Worm (Caenorhabditis elegans) whole organism, L3 larva: ENCODE measurements around the gene C05C12.6.

Experiments
- R02D3.7 ChIP-seq: fragments of 150-350 bp; optimal IDR thresholded peaks from 2 replicates; lab custom pipeline; 2014; ENCODE audit warnings: missing biosample characterization, missing genetic modification characterization
- aly-2 ChIP-seq: fragments of 150-350 bp; optimal IDR thresholded peaks from 2 replicates; lab custom pipeline; 2014; ENCODE audit warnings: missing biosample characterization, missing genetic modification characterization
- ceh-16 ChIP-seq: sonication (generic microtip); optimal IDR thresholded peaks from 2 replicates; lab custom pipeline; 2017; ENCODE audit warnings: missing biosample characterization, missing genetic modification characterization
- daf-12 ChIP-seq: fragments of 150-350 bp; optimal IDR thresholded peaks from 2 replicates; lab custom pipeline; 2014; ENCODE audit warnings: missing biosample characterization, missing genetic modification reagents, missing genetic modification characterization
- egl-27 ChIP-seq: sonication (generic microtip); optimal IDR thresholded peaks from 4 replicates; lab custom pipeline; 2017; ENCODE audit warnings: missing biosample characterization, missing genetic modification reagents, missing genetic modification characterization
- elt-2 ChIP-seq: sonication (generic microtip); optimal IDR thresholded peaks from 2 replicates; lab custom pipeline; 2016; ENCODE audit warnings: missing genetic modification reagents, mild to moderate bottlenecking, missing genetic modification characterization, missing compliant biosample characterization
- elt-3 ChIP-seq, 3 experiments: fragments of 150-350 bp in 1 of 3; sonication (generic microtip) in 2 of 3; optimal IDR thresholded peaks; 2 replicates in 2 of 3; 4 replicates in 1 of 3; lab custom pipeline; 2014 to 2017; ENCODE audit warnings: missing biosample characterization in 3 of 3, missing genetic modification characterization in 3 of 3
- fkh-2 ChIP-seq: fragments of 150-350 bp; optimal IDR thresholded peaks from 2 replicates; lab custom pipeline; 2014; ENCODE audit warnings: missing biosample characterization, missing genetic modification reagents, missing genetic modification characterization
- fos-1 ChIP-seq: fragments of 150-350 bp; optimal IDR thresholded peaks from 2 replicates; lab custom pipeline; 2014; ENCODE audit warnings: missing biosample characterization, missing genetic modification characterization
- hmg-11 ChIP-seq: sonication (generic microtip); optimal IDR thresholded peaks from 2 replicates; lab custom pipeline; 2016; ENCODE audit warnings: missing genetic modification characterization, missing compliant biosample characterization
- jun-1 ChIP-seq: fragments of 150-350 bp; optimal IDR thresholded peaks from 2 replicates; lab custom pipeline; 2014; ENCODE audit warnings: missing biosample characterization, missing genetic modification reagents, missing genetic modification characterization
- lin-15B ChIP-seq: fragments of 150-350 bp; optimal IDR thresholded peaks from 2 replicates; lab custom pipeline; 2014; ENCODE audit warnings: missing biosample characterization, missing genetic modification characterization
- lin-39 ChIP-seq: fragments of 150-350 bp; optimal IDR thresholded peaks from 2 replicates; lab custom pipeline; 2018; ENCODE audit warnings: missing biosample characterization, missing genetic modification reagents, missing genetic modification characterization
- lsy-12 ChIP-seq: sonication (generic microtip); optimal IDR thresholded peaks from 2 replicates; lab custom pipeline; 2016; ENCODE audit warnings: mild to moderate bottlenecking, missing genetic modification characterization, missing compliant biosample characterization
- mml-1 ChIP-seq: fragments of 150-350 bp; sonication (generic microtip); optimal IDR thresholded peaks from 3 replicates; lab custom pipeline; 2014; ENCODE audit warnings: missing biosample characterization, missing genetic modification characterization
- nfya-1 ChIP-seq: sonication (generic microtip); optimal IDR thresholded peaks from 2 replicates; lab custom pipeline; 2017; ENCODE audit warnings: missing genetic modification characterization, mild to moderate bottlenecking, missing compliant biosample characterization, antibody characterized with exemption, moderate library complexity; ENCODE audit not compliant: insufficient read depth
- nhr-11 ChIP-seq: fragments of 150-350 bp; optimal IDR thresholded peaks from 2 replicates; lab custom pipeline; 2014; ENCODE audit warnings: missing biosample characterization, missing genetic modification characterization
- nhr-23 ChIP-seq: fragments of 150-350 bp; optimal IDR thresholded peaks from 2 replicates; lab custom pipeline; 2014; ENCODE audit warnings: missing biosample characterization, missing genetic modification reagents, missing genetic modification characterization
- nhr-25 ChIP-seq: sonication (generic microtip); optimal IDR thresholded peaks from 2 replicates; lab custom pipeline; 2017; ENCODE audit warnings: missing biosample characterization, missing genetic modification characterization
- nhr-28 ChIP-seq: fragments of 150-350 bp; optimal IDR thresholded peaks from 2 replicates; lab custom pipeline; 2014; ENCODE audit warnings: missing biosample characterization, missing genetic modification characterization
- nhr-43 ChIP-seq: sonication (generic microtip); optimal IDR thresholded peaks from 2 replicates; lab custom pipeline; 2016; ENCODE audit warnings: mild to moderate bottlenecking, missing genetic modification characterization, missing compliant biosample characterization; ENCODE audit not compliant: poor library complexity, severe bottlenecking
- nhr-67 ChIP-seq: fragments of 150-350 bp; optimal IDR thresholded peaks from 2 replicates; lab custom pipeline; 2014; ENCODE audit warnings: missing biosample characterization, missing genetic modification characterization
- pqm-1 ChIP-seq: fragments of 150-350 bp; optimal IDR thresholded peaks from 2 replicates; lab custom pipeline; 2017; ENCODE audit warnings: missing biosample characterization, missing genetic modification characterization, inconsistent platforms
- sea-2 ChIP-seq: fragments of 150-350 bp; sonication (generic microtip); optimal IDR thresholded peaks from 4 replicates; lab custom pipeline; 2014; ENCODE audit warnings: missing biosample characterization, missing genetic modification reagents, missing genetic modification characterization
- skn-1 ChIP-seq: fragments of 150-350 bp; optimal IDR thresholded peaks from 2 replicates; lab custom pipeline; 2014; ENCODE audit warnings: missing biosample characterization, missing genetic modification characterization
- snpc-4 ChIP-seq: fragments of 150-350 bp; optimal IDR thresholded peaks from 2 replicates; lab custom pipeline; 2014; ENCODE audit warnings: missing biosample characterization, missing genetic modification characterization
- tbx-2 ChIP-seq: sonication (generic microtip); optimal IDR thresholded peaks from 2 replicates; lab custom pipeline; 2016; ENCODE audit warnings: mild to moderate bottlenecking, missing genetic modification characterization, missing compliant biosample characterization
- unc-39 ChIP-seq: sonication (generic microtip); optimal IDR thresholded peaks from 4 replicates; lab custom pipeline; 2017; ENCODE audit warnings: missing biosample characterization, missing genetic modification characterization
- zag-1 ChIP-seq: fragments of 150-350 bp; optimal IDR thresholded peaks from 2 replicates; lab custom pipeline; 2014; ENCODE audit warnings: missing biosample characterization, missing genetic modification characterization
- ztf-4 ChIP-seq: fragments of 150-350 bp; optimal IDR thresholded peaks from 2 replicates; lab custom pipeline; 2014; ENCODE audit warnings: missing biosample characterization, missing genetic modification characterization

The C05C12.6 gene

DNA sequence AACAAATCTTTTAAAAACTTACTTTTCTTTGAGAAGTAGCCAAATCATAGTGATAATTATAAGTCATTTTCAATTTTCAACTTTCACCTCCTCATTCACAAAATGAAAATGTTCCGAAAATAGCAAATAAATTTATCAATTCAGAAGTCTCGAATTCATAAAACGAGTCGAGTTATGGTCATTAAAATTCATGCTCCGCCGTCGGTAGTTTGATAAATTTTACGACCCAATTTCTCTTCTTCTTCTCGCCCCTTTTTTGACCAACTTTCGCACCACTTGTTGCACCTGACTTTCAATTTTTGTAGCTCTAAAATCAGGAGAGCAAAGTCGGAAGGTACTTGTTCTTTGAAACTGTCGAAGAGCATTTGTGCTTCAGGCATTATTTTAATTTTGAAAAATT is 11.2 kb downstream of the C05C12.6 start, which contains the start of gene best-7:
TSS of gene best-7 (minus strand) at position 239 of the 400 bp plus-strand sequence.
- peak; percentile 53 for TF ChIP-seq elt-2 (tag; lab: Kevin White, UChicago)
- TF ChIP-seq nhr-28, result no peak
- TF ChIP-seq mml-1, result no peak
- no peak for TF ChIP-seq aly-2
- no peak for TF ChIP-seq snpc-4
- no peak for TF ChIP-seq elt-3 (tag; optimal IDR thresholded peaks at IDR 0.05; lab: Kevin White, UChicago)
- TF ChIP-seq fkh-2 (tag; lab: Kevin White, UChicago), result no peak
- TF ChIP-seq pqm-1, result peak; percentile 11
- no peak for TF ChIP-seq hmg-11 (tag; lab: Kevin White, UChicago)
- TF ChIP-seq skn-1 (tag; lab: Kevin White, UChicago), result no peak
- TF ChIP-seq lsy-12 (tag; lab: Kevin White, UChicago), result no peak

DNA sequence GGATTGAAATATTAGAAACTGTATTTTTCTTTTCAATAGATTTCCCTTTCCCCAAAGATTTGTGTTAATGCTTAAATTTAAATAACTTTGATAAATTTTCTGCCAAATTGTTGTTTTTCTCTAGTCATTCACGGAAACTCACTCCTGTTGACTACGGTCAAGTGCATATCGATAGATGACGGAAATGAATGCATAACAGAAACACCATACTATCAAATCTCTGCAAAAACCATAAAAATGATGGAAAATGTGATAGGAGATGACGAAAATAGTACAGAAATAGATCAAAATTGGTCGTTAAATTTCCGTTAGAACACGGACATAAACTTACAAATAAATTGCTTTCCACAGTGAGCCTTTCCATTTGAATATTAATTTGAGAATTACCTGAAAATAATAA is 12.3 kb downstream of the C05C12.6 start:
- no peak for TF ChIP-seq tbx-2 (tag; lab: Kevin White, UChicago)
- peak; percentile 45 for TF ChIP-seq elt-2 (tag; lab: Kevin White, UChicago)
- peak; percentile 12 for TF ChIP-seq pqm-1

DNA sequence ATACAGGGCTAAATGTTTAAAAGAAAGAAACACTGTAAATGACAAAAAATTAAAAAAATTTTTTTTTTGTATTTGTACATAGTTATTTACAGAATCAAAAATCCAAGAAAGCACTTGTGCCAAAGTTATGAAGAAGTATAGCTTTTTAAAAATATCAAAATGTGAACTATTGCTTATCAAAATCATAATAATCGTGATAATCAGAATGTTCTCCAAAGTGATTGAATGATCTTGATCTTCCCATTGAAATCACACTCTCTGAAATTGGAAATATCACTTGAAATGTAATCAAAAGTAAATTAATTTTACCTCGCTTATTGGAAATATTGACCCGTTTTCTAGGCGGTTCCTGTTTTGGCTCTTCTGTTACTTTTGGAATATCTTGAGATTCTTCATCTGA is 14.7 kb downstream of the C05C12.6 start:
- TF ChIP-seq zag-1 (tag; lab: Kevin White, UChicago) (no peak), lin-15B (tag; lab: Kevin White, UChicago) (no peak), R02D3.7 (tag; lab: Kevin White, UChicago) (peak; percentile 15), nhr-25 (peak; percentile 1), jun-1 (tag; lab: Kevin White, UChicago) (no peak), nhr-43 (tag; lab: Kevin White, UChicago) (peak; percentile 29), daf-12 (tag; lab: Kevin White, UChicago) (no peak), nhr-11 (tag; lab: Kevin White, UChicago) (no peak), ceh-16 (no peak), sea-2 (GFP tag; lab: Kevin White, UChicago) (no peak), fos-1 (tag; lab: Kevin White, UChicago) (no peak), unc-39 (no peak), elt-3 (tag; optimal IDR thresholded peaks at IDR 0.05; lab: Kevin White, UChicago) (peak in 1 of 3 experiments; percentile 51), tbx-2 (tag; lab: Kevin White, UChicago) (no peak), aly-2 (no peak)
- TF ChIP-seq, all 47 proteins: peak for 4

DNA sequence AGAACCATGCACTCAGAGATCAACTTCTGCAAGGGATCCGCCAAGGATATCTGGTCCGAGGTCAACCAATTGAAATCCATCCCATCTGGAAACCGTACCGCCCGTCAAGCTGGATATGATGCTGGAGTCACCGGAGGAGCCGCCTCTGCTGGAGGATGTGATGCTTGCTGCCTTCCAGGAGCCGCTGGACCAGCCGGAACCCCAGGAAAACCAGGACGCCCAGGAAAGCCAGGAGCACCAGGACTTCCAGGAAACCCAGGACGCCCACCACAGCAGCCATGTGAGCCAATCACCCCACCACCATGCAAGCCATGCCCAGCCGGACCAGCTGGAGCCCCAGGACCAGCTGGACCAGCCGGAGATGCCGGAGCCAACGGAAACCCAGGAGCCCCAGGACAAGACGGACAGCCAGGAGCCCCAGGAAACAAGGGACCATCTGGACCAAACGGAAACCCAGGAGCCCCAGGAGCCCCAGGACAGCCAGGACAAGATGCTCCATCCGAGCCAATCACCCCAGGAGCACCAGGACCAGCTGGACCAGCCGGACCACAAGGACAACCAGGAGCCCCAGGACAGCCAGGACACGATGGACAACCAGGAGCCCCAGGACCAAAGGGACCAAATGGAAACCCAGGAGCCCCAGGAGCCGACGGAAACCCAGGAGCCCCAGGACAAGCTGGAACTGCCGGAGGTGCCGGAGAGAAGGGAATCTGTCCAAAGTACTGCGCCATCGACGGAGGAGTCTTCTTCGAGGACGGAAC is 15.4 kb downstream of the C05C12.6 start:
- TF ChIP-seq nhr-43 (tag; lab: Kevin White, UChicago), result peak; percentile 51

DNA sequence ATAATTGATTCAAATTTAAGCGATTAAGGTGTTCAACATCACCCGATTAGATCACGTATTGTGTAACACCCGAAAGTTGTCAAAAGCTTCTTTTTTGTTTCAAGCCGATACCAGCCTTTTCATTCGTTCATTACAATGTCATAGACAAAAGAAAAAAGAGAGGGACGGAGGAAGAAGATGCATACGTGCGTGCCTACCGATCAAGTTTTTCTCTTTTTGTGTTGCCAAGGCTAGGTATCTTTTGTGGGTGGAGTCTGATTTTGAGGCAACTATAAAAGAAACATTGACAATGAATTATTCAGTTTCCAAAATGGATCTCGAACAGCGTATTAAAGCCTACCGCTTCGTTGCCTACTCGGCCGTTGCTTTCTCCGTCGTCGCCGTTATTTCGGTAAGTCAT is 16.1 kb downstream of the C05C12.6 start, which contains the start of gene col-125:
TSS of gene col-125 (plus strand) at position 301 of the 400 bp plus-strand sequence.
- TF ChIP-seq nfya-1 (peak; percentile 21), ceh-16 (no peak), nhr-28 (no peak), nhr-23 (tag; lab: Kevin White, UChicago) (no peak), fos-1 (tag; lab: Kevin White, UChicago) (no peak), nhr-25 (peak; percentile 70), daf-12 (tag; lab: Kevin White, UChicago) (no peak), aly-2 (no peak), lin-15B (tag; lab: Kevin White, UChicago) (no peak)
- TF ChIP-seq, all 47 proteins: peak for 2

DNA sequence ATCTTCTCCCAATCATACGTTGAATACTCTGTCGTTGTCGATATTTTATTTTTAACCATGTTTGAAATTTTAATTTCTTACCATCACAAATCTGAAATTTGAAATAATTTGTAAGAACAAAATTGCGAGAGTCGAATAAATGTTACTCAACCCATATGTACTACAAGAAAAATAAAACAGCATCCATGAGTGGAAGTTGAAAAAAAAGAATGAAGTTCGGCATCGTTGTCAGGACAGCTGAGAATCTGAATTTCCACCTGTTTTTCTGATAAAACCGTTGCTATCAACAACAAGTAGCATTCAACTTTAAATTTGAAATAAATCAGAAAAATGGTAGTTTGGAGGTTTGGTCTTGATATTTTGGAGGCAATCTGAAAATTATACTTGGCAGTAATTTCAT is 17.4 kb downstream of the C05C12.6 start, which contains the start of gene C29F4.3:
TSS of gene C29F4.3 (minus strand) at position 101 of the 400 bp plus-strand sequence.
- no peak for TF ChIP-seq unc-39
- no peak for TF ChIP-seq nhr-67
- TF ChIP-seq nfya-1, result no peak
- TF ChIP-seq egl-27 (tag; lab: Kevin White, UChicago), result no peak
- no peak for TF ChIP-seq ztf-4 (tag; lab: Kevin White, UChicago)
- TF ChIP-seq lin-39 (tag; lab: Kevin White, UChicago), result no peak
- TF ChIP-seq aly-2, result no peak
- TF ChIP-seq mml-1, result no peak
- TF ChIP-seq tbx-2 (tag; lab: Kevin White, UChicago), result no peak
- no peak for TF ChIP-seq nhr-25
- TF ChIP-seq snpc-4, result no peak
- no peak for TF ChIP-seq sea-2 (GFP tag; lab: Kevin White, UChicago)
- no peak for TF ChIP-seq hmg-11 (tag; lab: Kevin White, UChicago)
